Fruit fly (Drosophila melanogaster): ENCODE results near the gene dachs.

dm6 chr2L:8421717-8422116, 44.9 kb upstream of the dachs start:
- TF ChIP-seq CG8301 (tag; optimal IDR thresholded peaks at IDR 0.05) (no peak), fd96Ca (GFP tag; IDR thresholded peaks at IDR 0.05) (no peak), CG9948 (tag; optimal IDR thresholded peaks at IDR 0.05) (no peak), CG8159 (tag; optimal IDR thresholded peaks at IDR 0.05) (no peak), CG4496 (GFP tag; IDR thresholded peaks at IDR 0.05) (no peak), CG12605 (GFP tag; IDR thresholded peaks at IDR 0.05) (no peak)
